Worm (Caenorhabditis elegans): ENCODE results near the gene flr-1.

flr-1 gene

ce11 chrX:13412307-13412706, 44.0 kb downstream of the flr-1 start:
- TF ChIP-seq elt-1 (tag; optimal IDR thresholded peaks at IDR 0.05; ENCODE audit: borderline replicate concordance, insufficient read depth) (no peak), unc-39 (tag; optimal IDR thresholded peaks at IDR 0.05) (no peak)

- no peak for TF ChIP-seq pha-4 (tag; optimal IDR thresholded peaks at IDR 0.05)
- no peak for TF ChIP-seq lin-13 (tag; optimal IDR thresholded peaks at IDR 0.05)
- TF ChIP-seq mep-1 (tag; optimal IDR thresholded peaks at IDR 0.05): no peak
- no peak for TF ChIP-seq snpc-4 (tag; optimal IDR thresholded peaks at IDR 0.05)
Observed at ce11 chrX:13411306-13411705, 45.0 kb downstream of the flr-1 start.

- TF ChIP-seq ces-1 (GFP tag; optimal IDR thresholded peaks at IDR 0.05): no peak
- TF ChIP-seq hlh-1 (tag; optimal IDR thresholded peaks at IDR 0.05): no peak
- TF ChIP-seq sptf-1 (tag; optimal IDR thresholded peaks at IDR 0.05): no peak
- TF ChIP-seq lin-13 (tag; optimal IDR thresholded peaks at IDR 0.05): no peak
- TF ChIP-seq unc-62 (GFP tag; optimal IDR thresholded peaks at IDR 0.05): no peak
- TF ChIP-seq ceh-83 (GFP tag; optimal IDR thresholded peaks at IDR 0.05): no peak
- no peak for TF ChIP-seq nhr-2 (tag; optimal IDR thresholded peaks at IDR 0.05)
- no peak for TF ChIP-seq mab-5 (tag; optimal IDR thresholded peaks at IDR 0.05)
Observed at ce11 chrX:13409543-13409942, 46.8 kb downstream of the flr-1 start, which contains the start of the genes cyp-13B1 and C29F7.1. Gene cyp-13B1 (minus strand): TSS chrX:13409643. Gene C29F7.1 (plus strand): TSS chrX:13409936.
